Worm (Caenorhabditis elegans): ENCODE data around the gene C45G9.12.
A peak's percentile ranks its signal among the peaks of the same experiment; 100 is the strongest.

- TF ChIP-seq F13C5.2 (tag; optimal IDR thresholded peaks at IDR 0.05) (peak; percentile 59), ama-1 (optimal IDR thresholded peaks at IDR 0.05) (no peak), ets-7 (tag; optimal IDR thresholded peaks at IDR 0.05) (no peak), ceh-36 (tag; optimal IDR thresholded peaks at IDR 0.05) (no peak), hmbx-1 (tag; optimal IDR thresholded peaks at IDR 0.05) (no peak), hmg-4 (GFP tag; optimal IDR thresholded peaks at IDR 0.05) (no peak)
Observed at ce11 chrIII:5068675-5069233, 2.7 kb downstream of the C45G9.12 start, which contains the start of the genes C45G9.11 and C45G9.2.

Data from whole organism, early embryonic.